Worm (Caenorhabditis elegans) whole organism, L3 larva: ENCODE data around the gene F38B6.4.
A peak's percentile ranks its signal among the peaks of the same experiment; 100 is the strongest.

Source experiments
- R02D3.7 ChIP-seq: fragments of 150-350 bp; optimal IDR thresholded peaks from 2 replicates; lab custom pipeline; 2014; ENCODE audit warnings: missing biosample characterization, missing genetic modification characterization
- ZK546.5 ChIP-seq: sonication (generic microtip); optimal IDR thresholded peaks from 2 replicates; lab custom pipeline; 2017; ENCODE audit warnings: missing biosample characterization, missing genetic modification characterization
- aly-2 ChIP-seq: fragments of 150-350 bp; optimal IDR thresholded peaks from 2 replicates; lab custom pipeline; 2014; ENCODE audit warnings: missing biosample characterization, missing genetic modification characterization
- ama-1 ChIP-seq: fragments of 150-350 bp; optimal IDR thresholded peaks from 2 replicates; lab custom pipeline; 2018
- ceh-9 ChIP-seq: sonication (generic microtip); optimal IDR thresholded peaks from 2 replicates; lab custom pipeline; 2018; ENCODE audit warnings: missing biosample characterization, missing genetic modification characterization
- egl-27 ChIP-seq: sonication (generic microtip); optimal IDR thresholded peaks from 4 replicates; lab custom pipeline; 2017; ENCODE audit warnings: missing biosample characterization, missing genetic modification reagents, missing genetic modification characterization
- egl-5 ChIP-seq: fragments of 150-350 bp; optimal IDR thresholded peaks from 2 replicates; lab custom pipeline; 2017; ENCODE audit warnings: missing biosample characterization, missing genetic modification reagents, missing genetic modification characterization, inconsistent platforms
- elt-1 ChIP-seq: fragments of 150-350 bp; optimal IDR thresholded peaks from 2 replicates; lab custom pipeline; 2014; ENCODE audit warnings: missing biosample characterization, missing genetic modification characterization
- elt-2 ChIP-seq: sonication (generic microtip); optimal IDR thresholded peaks from 2 replicates; lab custom pipeline; 2016; ENCODE audit warnings: missing genetic modification reagents, mild to moderate bottlenecking, missing genetic modification characterization, missing compliant biosample characterization
- eor-1 ChIP-seq, 2 experiments: fragments of 150-350 bp; optimal IDR thresholded peaks; 2 replicates each; lab custom pipeline; 2014 to 2018; ENCODE audit warnings: missing biosample characterization in 2 of 2, missing genetic modification characterization in 2 of 2
- fkh-10 ChIP-seq: sonication (generic microtip); optimal IDR thresholded peaks from 2 replicates; lab custom pipeline; 2017; ENCODE audit warnings: missing biosample characterization, missing genetic modification reagents, missing genetic modification characterization
- fos-1 ChIP-seq: fragments of 150-350 bp; optimal IDR thresholded peaks from 2 replicates; lab custom pipeline; 2014; ENCODE audit warnings: missing biosample characterization, missing genetic modification characterization
- hmg-11 ChIP-seq: sonication (generic microtip); optimal IDR thresholded peaks from 2 replicates; lab custom pipeline; 2016; ENCODE audit warnings: missing genetic modification characterization, missing compliant biosample characterization
- jun-1 ChIP-seq: fragments of 150-350 bp; optimal IDR thresholded peaks from 2 replicates; lab custom pipeline; 2014; ENCODE audit warnings: missing biosample characterization, missing genetic modification reagents, missing genetic modification characterization
- lin-15B ChIP-seq: fragments of 150-350 bp; optimal IDR thresholded peaks from 2 replicates; lab custom pipeline; 2014; ENCODE audit warnings: missing biosample characterization, missing genetic modification characterization
- lin-39 ChIP-seq: fragments of 150-350 bp; optimal IDR thresholded peaks from 2 replicates; lab custom pipeline; 2018; ENCODE audit warnings: missing biosample characterization, missing genetic modification reagents, missing genetic modification characterization
- mdl-1 ChIP-seq: fragments of 150-350 bp; optimal IDR thresholded peaks from 2 replicates; lab custom pipeline; 2014; ENCODE audit warnings: missing biosample characterization, missing genetic modification characterization
- mml-1 ChIP-seq: fragments of 150-350 bp; sonication (generic microtip); optimal IDR thresholded peaks from 3 replicates; lab custom pipeline; 2014; ENCODE audit warnings: missing biosample characterization, missing genetic modification characterization
- nfya-1 ChIP-seq: sonication (generic microtip); optimal IDR thresholded peaks from 2 replicates; lab custom pipeline; 2017; ENCODE audit warnings: missing genetic modification characterization, mild to moderate bottlenecking, missing compliant biosample characterization, antibody characterized with exemption, moderate library complexity; ENCODE audit not compliant: insufficient read depth
- nhr-11 ChIP-seq: fragments of 150-350 bp; optimal IDR thresholded peaks from 2 replicates; lab custom pipeline; 2014; ENCODE audit warnings: missing biosample characterization, missing genetic modification characterization
- nhr-12 ChIP-seq: fragments of 150-350 bp; optimal IDR thresholded peaks from 2 replicates; lab custom pipeline; 2014; ENCODE audit warnings: missing biosample characterization, missing genetic modification characterization
- nhr-23 ChIP-seq: fragments of 150-350 bp; optimal IDR thresholded peaks from 2 replicates; lab custom pipeline; 2014; ENCODE audit warnings: missing biosample characterization, missing genetic modification reagents, missing genetic modification characterization
- nhr-237 ChIP-seq: fragments of 150-350 bp; optimal IDR thresholded peaks from 2 replicates; lab custom pipeline; 2014; ENCODE audit warnings: missing biosample characterization, missing genetic modification characterization
- nhr-25 ChIP-seq: sonication (generic microtip); optimal IDR thresholded peaks from 2 replicates; lab custom pipeline; 2017; ENCODE audit warnings: missing biosample characterization, missing genetic modification characterization
- nhr-43 ChIP-seq: sonication (generic microtip); optimal IDR thresholded peaks from 2 replicates; lab custom pipeline; 2016; ENCODE audit warnings: mild to moderate bottlenecking, missing genetic modification characterization, missing compliant biosample characterization; ENCODE audit not compliant: poor library complexity, severe bottlenecking
- nhr-67 ChIP-seq: fragments of 150-350 bp; optimal IDR thresholded peaks from 2 replicates; lab custom pipeline; 2014; ENCODE audit warnings: missing biosample characterization, missing genetic modification characterization
- pha-4 ChIP-seq: fragments of 150-350 bp; optimal IDR thresholded peaks from 2 replicates; lab custom pipeline; 2014; ENCODE audit warnings: missing biosample characterization, missing genetic modification reagents, missing genetic modification characterization
- pqm-1 ChIP-seq: fragments of 150-350 bp; optimal IDR thresholded peaks from 2 replicates; lab custom pipeline; 2017; ENCODE audit warnings: missing biosample characterization, missing genetic modification characterization, inconsistent platforms
- skn-1 ChIP-seq: fragments of 150-350 bp; optimal IDR thresholded peaks from 2 replicates; lab custom pipeline; 2014; ENCODE audit warnings: missing biosample characterization, missing genetic modification characterization
- snpc-4 ChIP-seq: fragments of 150-350 bp; optimal IDR thresholded peaks from 2 replicates; lab custom pipeline; 2014; ENCODE audit warnings: missing biosample characterization, missing genetic modification characterization
- unc-39 ChIP-seq: sonication (generic microtip); optimal IDR thresholded peaks from 4 replicates; lab custom pipeline; 2017; ENCODE audit warnings: missing biosample characterization, missing genetic modification characterization
- unc-62 ChIP-seq: fragments of 150-350 bp; sonication (generic microtip); optimal IDR thresholded peaks from 4 replicates; lab custom pipeline; 2014; ENCODE audit warnings: missing biosample characterization, missing genetic modification reagents, missing genetic modification characterization
- ztf-11 ChIP-seq: fragments of 150-350 bp; optimal IDR thresholded peaks from 2 replicates; lab custom pipeline; 2014; ENCODE audit warnings: missing biosample characterization, missing genetic modification characterization
- ztf-4 ChIP-seq: fragments of 150-350 bp; optimal IDR thresholded peaks from 2 replicates; lab custom pipeline; 2014; ENCODE audit warnings: missing biosample characterization, missing genetic modification characterization

F38B6.4 gene

ce11 chrX:6640570-6641199, 34.0 kb upstream of the F38B6.4 start, which contains the start of gene nhr-120:
TSS of gene nhr-120 (minus strand) at chrX:6640620.
- TF ChIP-seq nhr-25 (tag; lab: Kevin White, UChicago) (peak; percentile 17), nhr-237 (tag; lab: Kevin White, UChicago) (no peak)

- TF ChIP-seq ceh-9 (no peak), eor-1 (tag; optimal IDR thresholded peaks at IDR 0.05; lab: Kevin White, UChicago) (no peak), elt-2 (peak; percentile 29), nhr-11 (tag; lab: Kevin White, UChicago) (no peak), skn-1 (tag; lab: Kevin White, UChicago) (no peak), ZK546.5 (no peak), nfya-1 (tag; lab: Kevin White, UChicago) (peak; percentile 18), pha-4 (no peak), lin-15B (tag; lab: Kevin White, UChicago) (no peak), nhr-25 (tag; lab: Kevin White, UChicago) (peak; percentile 55), fos-1 (tag; lab: Kevin White, UChicago) (no peak)
Observed at ce11 chrX:6641509-6641908, 33.2 kb upstream of the F38B6.4 start.

ce11 chrX:6642798-6643197, 31.9 kb upstream of the F38B6.4 start:
- TF ChIP-seq elt-2 (peak; percentile 49), nfya-1 (tag; lab: Kevin White, UChicago) (no peak), unc-62 (GFP tag; lab: Kevin White, UChicago) (no peak), mdl-1 (tag; lab: Kevin White, UChicago) (peak; percentile 34), hmg-11 (no peak), R02D3.7 (tag; lab: Kevin White, UChicago) (no peak), ama-1 (no peak), nhr-25 (tag; lab: Kevin White, UChicago) (peak; percentile 49), unc-39 (tag; lab: Kevin White, UChicago) (no peak), jun-1 (no peak), nhr-12 (tag; lab: Kevin White, UChicago) (no peak), elt-1 (tag; lab: Kevin White, UChicago) (no peak), pha-4 (peak; percentile 65), skn-1 (tag; lab: Kevin White, UChicago) (peak; percentile 41), ZK546.5 (no peak), nhr-23 (tag; lab: Kevin White, UChicago) (peak; percentile 29), eor-1 (tag; optimal IDR thresholded peaks at IDR 0.05; lab: Kevin White, UChicago) (no peak)
- TF ChIP-seq, all 47 proteins: peak for 6

- TF ChIP-seq fkh-10 (GFP tag; lab: Kevin White, UChicago) (no peak), pha-4 (peak; percentile 96), nfya-1 (tag; lab: Kevin White, UChicago) (no peak), pqm-1 (peak; percentile 76), elt-2 (peak; percentile 86), hmg-11 (no peak)
Observed at ce11 chrX:6644971-6645704, 29.5 kb upstream of the F38B6.4 start, which contains the start of gene C56E10.3. TSS of gene C56E10.3 (plus strand) at chrX:6645654.

- TF ChIP-seq egl-27 (tag; lab: Kevin White, UChicago) (no peak), pqm-1 (peak; percentile 64), elt-2 (peak; percentile 63), ztf-11 (tag; lab: Kevin White, UChicago) (no peak), pha-4 (peak; percentile 14)
- TF ChIP-seq, all 47 proteins: peak for 3
Observed at ce11 chrX:6646387-6647061, 28.1 kb upstream of the F38B6.4 start.

- no peak for TF ChIP-seq nfya-1 (tag; lab: Kevin White, UChicago)
- no peak for TF ChIP-seq lin-39 (tag; lab: Kevin White, UChicago)
- TF ChIP-seq hmg-11, result no peak
- no peak for TF ChIP-seq mml-1 (tag; lab: Kevin White, UChicago)
- TF ChIP-seq nhr-67 (tag; lab: Kevin White, UChicago), result no peak
- no peak for TF ChIP-seq nhr-12 (tag; lab: Kevin White, UChicago)
- TF ChIP-seq nhr-43 (tag; lab: Kevin White, UChicago), result peak; percentile 66
- TF ChIP-seq ztf-4 (tag; lab: Kevin White, UChicago), result no peak
- peak; percentile 10 for TF ChIP-seq nhr-23 (tag; lab: Kevin White, UChicago)
- TF ChIP-seq fkh-10 (GFP tag; lab: Kevin White, UChicago), result no peak
- TF ChIP-seq snpc-4 (tag; lab: Kevin White, UChicago), result no peak
- TF ChIP-seq jun-1, result no peak
- no peak for TF ChIP-seq ztf-11 (tag; lab: Kevin White, UChicago)
- TF ChIP-seq nhr-25 (tag; lab: Kevin White, UChicago), result no peak
- no peak for TF ChIP-seq ZK546.5
- TF ChIP-seq skn-1 (tag; lab: Kevin White, UChicago), result no peak
- no peak for TF ChIP-seq egl-5 (tag; lab: Kevin White, UChicago)
- no peak for TF ChIP-seq aly-2 (tag; lab: Kevin White, UChicago)
Observed at ce11 chrX:6649573-6649972, 25.1 kb upstream of the F38B6.4 start.
